Worm (Caenorhabditis elegans) whole organism, L4/young adult: ENCODE results near the gene bli-6.

Source experiments
- W03F9.2 ChIP-seq: fragments of 150-350 bp; optimal IDR thresholded peaks from 2 replicates; lab custom pipeline; 2014; ENCODE audit warnings: missing biosample characterization, missing genetic modification characterization
- dao-5 ChIP-seq: sonication (generic microtip); optimal IDR thresholded peaks from 2 replicates; lab custom pipeline; 2016; ENCODE audit warnings: missing genotype, missing genetic modification characterization, moderate library complexity, missing compliant biosample characterization
- him-1 ChIP-seq: sonication (generic microtip); optimal IDR thresholded peaks from 2 replicates; lab custom pipeline; 2016; ENCODE audit warnings: missing genotype, missing genetic modification reagents, missing genetic modification characterization, missing compliant biosample characterization

bli-6 gene

DNA sequence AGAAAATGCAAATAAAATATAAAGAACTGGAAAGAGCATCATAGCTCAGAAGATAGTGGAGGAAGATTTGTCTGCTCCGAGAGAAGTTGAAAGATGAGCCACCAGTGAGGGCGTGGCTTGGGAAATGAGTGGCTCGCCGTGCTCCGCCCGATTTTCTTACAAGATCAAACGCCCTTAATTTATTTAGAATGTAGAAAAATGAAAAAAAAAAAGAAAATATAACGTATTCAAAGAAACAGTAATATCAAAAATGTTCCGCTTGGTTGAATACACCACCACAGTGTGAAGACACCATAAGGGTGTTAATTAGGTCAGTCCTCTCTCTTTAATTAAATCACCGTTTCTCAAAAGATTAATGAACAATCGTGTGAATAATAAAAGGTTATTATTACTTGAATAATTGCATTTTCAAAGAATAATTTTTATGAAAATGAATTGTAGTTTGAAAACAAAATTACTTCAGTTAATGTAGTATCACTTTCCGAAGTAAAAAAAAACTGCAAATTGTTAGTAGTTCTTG, 25.6 kb downstream of the bli-6 start, which contains the start of gene sfrp-1:
Gene sfrp-1, minus strand, starts transcription at position 51 of the 520 bp plus-strand sequence.
- TF ChIP-seq dao-5 (tag; lab: Kevin White, UChicago) (no peak), him-1 (tag; lab: Kevin White, UChicago) (no peak), W03F9.2 (tag; lab: Kevin White, UChicago) (no peak)

ce11 chrIV:6403399-6403798, 26.5 kb downstream of the bli-6 start:
- TF ChIP-seq W03F9.2 (tag; lab: Kevin White, UChicago) = no peak
- no peak for TF ChIP-seq dao-5 (tag; lab: Kevin White, UChicago)
- TF ChIP-seq him-1 (tag; lab: Kevin White, UChicago) = no peak

DNA sequence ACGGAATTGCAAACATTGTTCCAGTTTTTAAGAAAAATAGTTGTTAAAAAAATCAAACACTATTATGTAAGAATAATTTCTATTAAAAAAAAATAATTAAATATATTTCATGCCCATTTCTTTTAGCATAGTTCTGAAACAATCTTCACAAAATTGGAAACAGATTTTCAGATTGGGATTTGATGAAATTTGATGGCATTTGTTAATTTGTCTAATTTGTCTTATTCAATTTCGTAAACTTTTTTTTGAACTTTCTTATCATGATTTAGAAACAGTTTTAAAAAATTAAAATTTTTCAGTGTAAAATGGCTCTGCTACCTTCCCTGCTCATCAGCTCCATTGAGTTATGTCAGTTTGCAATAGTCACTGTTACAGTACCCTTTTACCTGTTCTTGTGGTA, 28.0 kb downstream of the bli-6 start, which contains the start of gene srv-13:
Gene srv-13, plus strand, starts transcription at position 301 of the 400 bp plus-strand sequence.
- no peak for TF ChIP-seq him-1 (tag; lab: Kevin White, UChicago)
- no peak for TF ChIP-seq dao-5 (tag; lab: Kevin White, UChicago)
- no peak for TF ChIP-seq W03F9.2 (tag; lab: Kevin White, UChicago)

ce11 chrIV:6413482-6413881, 36.6 kb downstream of the bli-6 start, which contains the start of gene nlp-71:
Gene nlp-71 (minus strand): TSS chrIV:6413582.
- TF ChIP-seq him-1 (tag; lab: Kevin White, UChicago) (no peak), dao-5 (tag; lab: Kevin White, UChicago) (no peak), W03F9.2 (tag; lab: Kevin White, UChicago) (no peak)

- TF ChIP-seq W03F9.2 (tag; lab: Kevin White, UChicago) (no peak), dao-5 (tag; lab: Kevin White, UChicago) (no peak), him-1 (tag; lab: Kevin White, UChicago) (no peak)
Measured at ce11 chrIV:6415149-6415548, 38.3 kb downstream of the bli-6 start, which contains the start of gene exos-2. Gene exos-2 (plus strand): TSS chrIV:6415478.

DNA sequence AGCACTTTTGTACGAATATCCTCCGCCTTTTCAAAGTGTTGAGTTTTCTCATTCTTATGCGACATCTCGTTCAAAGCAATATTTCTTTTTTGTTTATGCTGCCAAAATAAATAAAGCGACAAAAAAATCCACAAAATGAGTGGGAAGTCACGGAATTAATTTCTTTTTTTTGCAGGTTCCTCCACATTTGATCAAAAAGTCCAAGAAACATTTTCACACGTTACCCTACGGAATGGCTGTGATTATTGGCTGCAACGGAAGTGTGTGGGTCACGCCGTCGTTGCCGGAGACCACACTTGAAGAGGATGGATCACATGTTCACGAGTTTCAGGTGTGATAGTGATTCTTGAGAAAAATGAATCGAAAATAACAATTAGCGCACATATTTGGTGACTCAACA, 39.7 kb downstream of the bli-6 start, which contains the start of gene Y73B6BL.22:
Gene Y73B6BL.22, minus strand, starts transcription at position 101 of the 400 bp plus-strand sequence.
- no peak for TF ChIP-seq W03F9.2 (tag; lab: Kevin White, UChicago)
- TF ChIP-seq him-1 (tag; lab: Kevin White, UChicago) = no peak
- no peak for TF ChIP-seq dao-5 (tag; lab: Kevin White, UChicago)

ce11 chrIV:6417612-6418011, 40.7 kb downstream of the bli-6 start:
- TF ChIP-seq him-1 (tag; lab: Kevin White, UChicago) (no peak), dao-5 (tag; lab: Kevin White, UChicago) (no peak), W03F9.2 (tag; lab: Kevin White, UChicago) (no peak)

ce11 chrIV:6419031-6419582, 42.2 kb downstream of the bli-6 start, which contains the start of the genes Y73B6BL.23 and htp-2:
Gene Y73B6BL.23 (minus strand): TSS chrIV:6419081.
Gene htp-2 (plus strand): TSS chrIV:6419522.
- TF ChIP-seq dao-5 (tag; lab: Kevin White, UChicago) (no peak), W03F9.2 (tag; lab: Kevin White, UChicago) (no peak), him-1 (tag; lab: Kevin White, UChicago) (no peak)

ce11 chrIV:6421183-6421635, 44.3 kb downstream of the bli-6 start, which contains the start of gene puf-11:
Gene puf-11 (plus strand): TSS chrIV:6421585.
- TF ChIP-seq dao-5 (tag; lab: Kevin White, UChicago) = no peak
- no peak for TF ChIP-seq W03F9.2 (tag; lab: Kevin White, UChicago)
- no peak for TF ChIP-seq him-1 (tag; lab: Kevin White, UChicago)

ce11 chrIV:6426089-6426715, 49.3 kb downstream of the bli-6 start, which contains the start of gene acp-6:
Gene acp-6 (minus strand): TSS chrIV:6426139.
- TF ChIP-seq W03F9.2 (tag; lab: Kevin White, UChicago) (no peak), him-1 (tag; lab: Kevin White, UChicago) (no peak), dao-5 (tag; lab: Kevin White, UChicago) (no peak)

- TF ChIP-seq dao-5 (tag; lab: Kevin White, UChicago) (no peak), W03F9.2 (tag; lab: Kevin White, UChicago) (no peak), him-1 (tag; lab: Kevin White, UChicago) (no peak)
Measured at ce11 chrIV:6427223-6427622, 50.4 kb downstream of the bli-6 start.
